Worm (Caenorhabditis elegans): ENCODE results near the gene T03G6.7.

Gene T03G6.7

ce11 chrX:2593703-2594102 is at the start of gene T03G6.7, which contains the start of gene nhr-40:
Gene T03G6.7, plus strand, starts transcription at chrX:2594039.
Gene nhr-40, plus strand, starts transcription at chrX:2594003.
- TF ChIP-seq nhr-28 (tag; optimal IDR thresholded peaks at IDR 0.05), result no peak
- TF ChIP-seq zip-8 (tag; optimal IDR thresholded peaks at IDR 0.05), result no peak
- no peak for TF ChIP-seq sem-2 (GFP tag; optimal IDR thresholded peaks at IDR 0.05)
- TF ChIP-seq lsy-2 (tag; optimal IDR thresholded peaks at IDR 0.05), result no peak
- no peak for TF ChIP-seq ces-1 (GFP tag; optimal IDR thresholded peaks at IDR 0.05)
- TF ChIP-seq pha-4 (tag; optimal IDR thresholded peaks at IDR 0.05), result no peak
- no peak for TF ChIP-seq nhr-2 (tag; optimal IDR thresholded peaks at IDR 0.05)
- no peak for TF ChIP-seq nhr-12 (tag; optimal IDR thresholded peaks at IDR 0.05)
- no peak for TF ChIP-seq mls-2 (tag; optimal IDR thresholded peaks at IDR 0.05)
- TF ChIP-seq drap-1 (GFP tag; optimal IDR thresholded peaks at IDR 0.05), result no peak
- no peak for TF ChIP-seq unc-62 (GFP tag; optimal IDR thresholded peaks at IDR 0.05)
- TF ChIP-seq ceh-39 (tag; optimal IDR thresholded peaks at IDR 0.05), result no peak
- no peak for TF ChIP-seq ceh-43 (GFP tag; optimal IDR thresholded peaks at IDR 0.05)

- TF ChIP-seq M03D4.4 (tag; optimal IDR thresholded peaks at IDR 0.05), result no peak
- TF ChIP-seq nhr-2 (tag; optimal IDR thresholded peaks at IDR 0.05), result no peak
- no peak for TF ChIP-seq flh-1 (GFP tag; optimal IDR thresholded peaks at IDR 0.05)
Observed at ce11 chrX:2544645-2545044, 49.2 kb upstream of the T03G6.7 start.

DNA sequence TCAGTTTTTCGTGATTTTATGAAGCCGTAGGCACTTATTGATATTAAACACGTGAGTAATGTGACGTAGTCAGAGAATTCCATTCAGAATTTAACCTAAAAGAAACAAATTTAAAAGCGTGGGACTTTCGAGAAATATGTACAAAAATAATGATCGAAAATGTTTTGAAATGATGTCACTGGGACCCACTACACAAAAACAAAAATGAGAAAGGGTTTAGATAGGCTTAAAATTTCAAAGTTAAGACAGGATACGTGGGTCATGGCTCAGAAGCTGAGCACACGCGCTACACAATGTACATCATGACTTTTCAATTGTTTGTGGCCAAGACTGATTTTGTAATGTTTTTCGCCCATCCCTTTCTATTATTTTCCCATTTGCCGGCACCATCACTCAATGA is 45.0 kb upstream of the T03G6.7 start, which contains the start of gene smvt-1:
Gene smvt-1 (minus strand): TSS at position 101 of the 400 bp plus-strand sequence.
- TF ChIP-seq drap-1 (GFP tag; optimal IDR thresholded peaks at IDR 0.05), result no peak
- TF ChIP-seq tbx-8 (GFP tag; optimal IDR thresholded peaks at IDR 0.05), result no peak
- TF ChIP-seq unc-120 (tag; optimal IDR thresholded peaks at IDR 0.05; ENCODE audit: poor library complexity, severe bottlenecking), result no peak
- TF ChIP-seq flh-1 (GFP tag; optimal IDR thresholded peaks at IDR 0.05), result no peak
- no peak for TF ChIP-seq sem-2 (GFP tag; optimal IDR thresholded peaks at IDR 0.05)
- no peak for TF ChIP-seq mls-2 (tag; optimal IDR thresholded peaks at IDR 0.05)
- no peak for TF ChIP-seq M03D4.4 (tag; optimal IDR thresholded peaks at IDR 0.05)
- no peak for TF ChIP-seq ceh-83 (GFP tag; optimal IDR thresholded peaks at IDR 0.05)
- TF ChIP-seq hlh-1 (tag; optimal IDR thresholded peaks at IDR 0.05), result no peak
- no peak for TF ChIP-seq snpc-4 (tag; optimal IDR thresholded peaks at IDR 0.05)
- no peak for TF ChIP-seq ceh-39 (tag; optimal IDR thresholded peaks at IDR 0.05)
- TF ChIP-seq cnd-1 (tag; optimal IDR thresholded peaks at IDR 0.05), result no peak

DNA sequence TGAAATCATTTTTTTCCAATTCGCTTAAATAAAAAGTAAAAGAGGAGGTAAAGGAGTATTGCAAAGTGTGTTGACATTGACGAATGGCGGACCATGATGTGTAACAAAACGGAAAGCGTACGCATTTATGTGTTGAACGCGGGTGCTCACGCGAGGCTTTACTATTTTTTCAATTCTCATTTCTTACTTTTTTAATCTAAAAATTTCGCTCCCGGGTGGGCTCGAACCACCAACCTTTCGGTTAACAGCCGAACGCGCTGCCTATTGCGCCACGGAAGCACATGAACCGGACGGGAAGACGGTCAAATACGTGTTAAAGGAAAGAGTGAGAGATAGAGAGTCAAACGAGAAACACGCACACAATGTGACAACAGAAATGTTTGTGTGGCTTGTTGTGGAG is 44.5 kb upstream of the T03G6.7 start:
- peak; percentile 90 for TF ChIP-seq ham-2 (GFP tag; optimal IDR thresholded peaks at IDR 0.05)
- peak; percentile 94 for TF ChIP-seq mls-2 (tag; optimal IDR thresholded peaks at IDR 0.05)
- TF ChIP-seq unc-62 (GFP tag; optimal IDR thresholded peaks at IDR 0.05), result peak; percentile 59
- no peak for TF ChIP-seq blmp-1 (tag; optimal IDR thresholded peaks at IDR 0.05)
- TF ChIP-seq bed-3 (GFP tag; optimal IDR thresholded peaks at IDR 0.05), result peak; percentile 78
- peak; percentile 41 for TF ChIP-seq nhr-237 (tag; optimal IDR thresholded peaks at IDR 0.05)
- TF ChIP-seq ceh-43 (GFP tag; optimal IDR thresholded peaks at IDR 0.05), result peak; percentile 84
- TF ChIP-seq zip-8 (tag; optimal IDR thresholded peaks at IDR 0.05), result no peak
- TF ChIP-seq lin-32 (GFP tag; optimal IDR thresholded peaks at IDR 0.05), result peak; percentile 82
- no peak for TF ChIP-seq nhr-28 (tag; optimal IDR thresholded peaks at IDR 0.05)
- no peak for TF ChIP-seq nhr-76 (tag; optimal IDR thresholded peaks at IDR 0.05)
- TF ChIP-seq ces-1 (GFP tag; optimal IDR thresholded peaks at IDR 0.05), result no peak
- no peak for TF ChIP-seq nhr-2 (tag; optimal IDR thresholded peaks at IDR 0.05)
- TF ChIP-seq lsy-2 (tag; optimal IDR thresholded peaks at IDR 0.05), result no peak
- peak; percentile 50 for TF ChIP-seq tbx-8 (GFP tag; optimal IDR thresholded peaks at IDR 0.05)
- TF ChIP-seq nhr-12 (tag; optimal IDR thresholded peaks at IDR 0.05), result no peak
- TF ChIP-seq pha-4 (tag; optimal IDR thresholded peaks at IDR 0.05), result peak; percentile 33
- no peak for TF ChIP-seq ztf-11 (tag; optimal IDR thresholded peaks at IDR 0.05)
- peak; percentile 92 for TF ChIP-seq sptf-1 (tag; optimal IDR thresholded peaks at IDR 0.05)
- no peak for TF ChIP-seq snpc-4 (tag; optimal IDR thresholded peaks at IDR 0.05)
- peak; percentile 89 for TF ChIP-seq M03D4.4 (tag; optimal IDR thresholded peaks at IDR 0.05)
- peak; percentile 34 for TF ChIP-seq mep-1 (tag; optimal IDR thresholded peaks at IDR 0.05)
- no peak for TF ChIP-seq mab-5 (tag; optimal IDR thresholded peaks at IDR 0.05)
- TF ChIP-seq flh-1 (GFP tag; optimal IDR thresholded peaks at IDR 0.05), result peak; percentile 82
- no peak for TF ChIP-seq elt-1 (tag; optimal IDR thresholded peaks at IDR 0.05; ENCODE audit: borderline replicate concordance, insufficient read depth)
- TF ChIP-seq unc-120 (tag; optimal IDR thresholded peaks at IDR 0.05; ENCODE audit: poor library complexity, severe bottlenecking), result peak; percentile 86
- TF ChIP-seq unc-39 (tag; optimal IDR thresholded peaks at IDR 0.05), result no peak
- peak; percentile 69 for TF ChIP-seq hlh-1 (tag; optimal IDR thresholded peaks at IDR 0.05)
- peak; percentile 93 for TF ChIP-seq cnd-1 (tag; optimal IDR thresholded peaks at IDR 0.05)
- TF ChIP-seq ceh-39 (tag; optimal IDR thresholded peaks at IDR 0.05), result no peak
- peak; percentile 90 for TF ChIP-seq drap-1 (GFP tag; optimal IDR thresholded peaks at IDR 0.05)
- peak; percentile 16 for TF ChIP-seq lin-13 (tag; optimal IDR thresholded peaks at IDR 0.05)
- no peak for TF ChIP-seq elt-3 (tag; optimal IDR thresholded peaks at IDR 0.05)
- peak; percentile 85 for TF ChIP-seq sem-2 (GFP tag; optimal IDR thresholded peaks at IDR 0.05)
- peak; percentile 95 for TF ChIP-seq ceh-83 (GFP tag; optimal IDR thresholded peaks at IDR 0.05)
